Fruit fly (Drosophila melanogaster) whole organism, prepupa: ENCODE results near the gene CG15922.

Experiments used
- CG11762 ChIP-seq: fragments of 200-800 bp; sonication (Bioruptor generic); optimal IDR thresholded peaks from 3 replicates; lab custom pipeline; 2016; ENCODE audit warnings: missing biosample characterization, missing genetic modification characterization; ENCODE audit not compliant: insufficient read depth
- CG31627 ChIP-seq: fragments of 200-800 bp; sonication (Bioruptor generic); optimal IDR thresholded peaks from 3 replicates; lab custom pipeline; 2016; ENCODE audit warnings: missing biosample characterization, missing genetic modification characterization
- CG34406 ChIP-seq: fragments of 200-800 bp; sonication (Bioruptor generic); optimal IDR thresholded peaks from 3 replicates; lab custom pipeline; 2016; ENCODE audit warnings: missing biosample characterization, missing genetic modification characterization
- Ets21C ChIP-seq: fragments of 200-800 bp; sonication (Bioruptor generic); optimal IDR thresholded peaks from 3 replicates; lab custom pipeline; 2016; ENCODE audit warnings: missing biosample characterization, missing genetic modification characterization
- Hr39 ChIP-seq: fragments of 200-800 bp; sonication (Bioruptor generic); optimal IDR thresholded peaks from 2 replicates; lab custom pipeline; 2016; ENCODE audit warnings: missing biosample characterization, missing genetic modification characterization
- Sox14 ChIP-seq: fragments of 200-800 bp; sonication (Bioruptor generic); optimal IDR thresholded peaks from 3 replicates; lab custom pipeline; 2016; ENCODE audit warnings: missing biosample characterization, missing genetic modification characterization
- eg ChIP-seq: fragments of 200-800 bp; sonication (Bioruptor generic); IDR thresholded peaks from 3 replicates; pipeline ENCODE4 v1.3.6; 2022; ENCODE audit warnings: missing biosample characterization, missing genetic modification characterization
- esn ChIP-seq: fragments of 200-800 bp; sonication (Bioruptor generic); optimal IDR thresholded peaks from 2 replicates; lab custom pipeline; 2016; ENCODE audit warnings: missing biosample characterization, mild to moderate bottlenecking, missing genetic modification characterization, moderate library complexity
- salr ChIP-seq, 2 experiments: fragments of 200-800 bp; sonication (Bioruptor generic); optimal IDR thresholded peaks; 3 replicates each; lab custom pipeline; 2016 to 2018; ENCODE audit warnings: missing biosample characterization in 2 of 2, missing genetic modification characterization in 2 of 2, mild to moderate bottlenecking in 1 of 2

DNA sequence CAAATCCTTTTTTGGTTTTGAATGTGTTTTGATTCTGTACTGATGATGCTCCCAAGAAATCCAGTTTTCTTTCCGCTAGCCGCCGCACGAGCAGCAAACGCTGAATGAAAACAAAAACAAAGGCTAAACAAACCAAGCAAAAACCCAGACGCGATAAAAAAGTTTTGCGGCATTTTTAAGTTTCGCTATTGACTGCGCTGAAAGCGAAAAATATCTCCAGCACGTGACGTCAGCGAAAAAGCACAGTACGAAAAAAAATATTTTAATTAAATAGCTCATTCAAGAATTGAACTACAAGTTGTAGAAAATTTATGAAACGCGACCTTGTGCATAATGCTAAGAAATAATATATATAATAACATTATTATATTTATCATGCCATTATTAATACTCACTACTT is 15.1 kb downstream of the CG15922 start:
- no peak for TF ChIP-seq salr (GFP tag; optimal IDR thresholded peaks at IDR 0.05; lab: Kevin White, UChicago)
- TF ChIP-seq CG11762: no peak
- TF ChIP-seq esn: no peak
- no peak for TF ChIP-seq eg (GFP tag; lab: Robert Waterston, UW)
- no peak for TF ChIP-seq CG31627 (GFP tag; lab: Kevin White, UChicago)
- TF ChIP-seq Sox14 (GFP tag; lab: Kevin White, UChicago): no peak
- no peak for TF ChIP-seq CG34406
- no peak for TF ChIP-seq Hr39 (GFP tag; lab: Kevin White, UChicago)
- TF ChIP-seq Ets21C: no peak
